Worm (Caenorhabditis elegans) whole organism, L2 larva: ENCODE data around the gene Y110A2AL.1.

Experiments
- C34F6.9 ChIP-seq: fragments of 150-350 bp; optimal IDR thresholded peaks from 2 replicates; lab custom pipeline; 2014; ENCODE audit warnings: missing biosample characterization, missing genetic modification characterization
- F13H6.1 ChIP-seq: sonication (generic microtip); optimal IDR thresholded peaks from 2 replicates; lab custom pipeline; 2016; ENCODE audit warnings: missing genetic modification characterization, missing compliant biosample characterization
- Y55F3AM.14 ChIP-seq: fragments of 200-800 bp; sonication (Bioruptor generic); optimal IDR thresholded peaks from 2 replicates; lab custom pipeline; 2018; ENCODE audit warnings: mild to moderate bottlenecking, missing genetic modification characterization, missing compliant biosample characterization
- ZK546.5 ChIP-seq: sonication (generic microtip); optimal IDR thresholded peaks from 2 replicates; lab custom pipeline; 2017; ENCODE audit warnings: missing biosample characterization, missing genetic modification characterization
- alr-1 ChIP-seq: fragments of 150-350 bp; optimal IDR thresholded peaks from 2 replicates; lab custom pipeline; 2014; ENCODE audit warnings: missing biosample characterization, missing genetic modification characterization
- ama-1 ChIP-seq: fragments of 150-350 bp; optimal IDR thresholded peaks from 2 replicates; lab custom pipeline; 2018; ENCODE audit warnings: inconsistent platforms
- blmp-1 ChIP-seq: sonication (generic microtip); optimal IDR thresholded peaks from 2 replicates; lab custom pipeline; 2017; ENCODE audit warnings: missing genetic modification characterization, mild to moderate bottlenecking, missing compliant biosample characterization, antibody characterized with exemption, moderate library complexity; ENCODE audit not compliant: insufficient read depth
- ceh-82 ChIP-seq: fragments of 150-350 bp; optimal IDR thresholded peaks from 2 replicates; lab custom pipeline; 2014; ENCODE audit warnings: missing biosample characterization, missing genetic modification characterization
- crh-2 ChIP-seq: sonication (generic microtip); optimal IDR thresholded peaks from 2 replicates; lab custom pipeline; 2017; ENCODE audit warnings: missing biosample characterization, missing genetic modification characterization
- dmd-4 ChIP-seq: sonication (generic microtip); optimal IDR thresholded peaks from 2 replicates; lab custom pipeline; 2017; ENCODE audit warnings: missing biosample characterization, missing genetic modification characterization
- egl-27 ChIP-seq: sonication (generic microtip); optimal IDR thresholded peaks from 3 replicates; lab custom pipeline; 2017; ENCODE audit warnings: missing biosample characterization, missing genetic modification reagents, missing genetic modification characterization
- elt-1 ChIP-seq: fragments of 150-350 bp; optimal IDR thresholded peaks from 2 replicates; lab custom pipeline; 2014; ENCODE audit warnings: missing biosample characterization, missing genetic modification characterization
- elt-3 ChIP-seq: sonication (generic microtip); optimal IDR thresholded peaks from 2 replicates; lab custom pipeline; 2017; ENCODE audit warnings: missing biosample characterization, missing genetic modification characterization
- fos-1 ChIP-seq: fragments of 150-350 bp; optimal IDR thresholded peaks from 2 replicates; lab custom pipeline; 2014; ENCODE audit warnings: missing biosample characterization, missing genetic modification characterization
- lin-13 ChIP-seq: fragments of 150-350 bp; optimal IDR thresholded peaks from 2 replicates; lab custom pipeline; 2014; ENCODE audit warnings: missing biosample characterization, missing genetic modification reagents, missing genetic modification characterization
- lin-39 ChIP-seq: fragments of 150-350 bp; optimal IDR thresholded peaks from 2 replicates; lab custom pipeline; 2014; ENCODE audit warnings: missing biosample characterization, missing genetic modification reagents, missing genetic modification characterization
- lsy-2 ChIP-seq, 2 experiments: fragments of 150-350 bp in 1 of 2; sonication (generic microtip) in 1 of 2; optimal IDR thresholded peaks; 2 replicates each; lab custom pipeline; 2014 to 2017; ENCODE audit warnings: missing biosample characterization in 2 of 2, missing genetic modification characterization in 2 of 2
- mab-5 ChIP-seq: fragments of 150-350 bp; optimal IDR thresholded peaks from 2 replicates; lab custom pipeline; 2014; ENCODE audit warnings: missing biosample characterization, missing genetic modification characterization
- mbf-1 ChIP-seq: sonication (generic microtip); optimal IDR thresholded peaks from 2 replicates; lab custom pipeline; 2017; ENCODE audit warnings: missing biosample characterization, missing genetic modification characterization
- mdl-1 ChIP-seq, 2 experiments: fragments of 150-350 bp in 1 of 2; sonication (generic microtip) in 1 of 2; optimal IDR thresholded peaks; 2 replicates each; lab custom pipeline; 2017; ENCODE audit warnings: missing biosample characterization in 2 of 2, missing genetic modification characterization in 2 of 2
- nhr-10 ChIP-seq: sonication (generic microtip); optimal IDR thresholded peaks from 2 replicates; lab custom pipeline; 2017; ENCODE audit warnings: missing biosample characterization, missing genetic modification characterization
- nhr-11 ChIP-seq: fragments of 150-350 bp; optimal IDR thresholded peaks from 2 replicates; lab custom pipeline; 2014; ENCODE audit warnings: missing biosample characterization, missing genetic modification characterization
- nhr-12 ChIP-seq: fragments of 150-350 bp; optimal IDR thresholded peaks from 2 replicates; lab custom pipeline; 2014; ENCODE audit warnings: missing biosample characterization, missing genetic modification characterization
- nhr-129 ChIP-seq: fragments of 150-350 bp; optimal IDR thresholded peaks from 2 replicates; lab custom pipeline; 2014; ENCODE audit warnings: missing biosample characterization, missing genetic modification characterization
- nhr-23 ChIP-seq: fragments of 150-350 bp; optimal IDR thresholded peaks from 2 replicates; lab custom pipeline; 2014; ENCODE audit warnings: missing biosample characterization, missing genetic modification reagents, missing genetic modification characterization
- nhr-237 ChIP-seq: fragments of 150-350 bp; optimal IDR thresholded peaks from 2 replicates; lab custom pipeline; 2014; ENCODE audit warnings: missing biosample characterization, missing genetic modification characterization
- nhr-25 ChIP-seq: fragments of 150-350 bp; sonication (generic microtip); optimal IDR thresholded peaks from 3 replicates; lab custom pipeline; 2014; ENCODE audit warnings: missing biosample characterization, missing genetic modification characterization
- peb-1 ChIP-seq: fragments of 150-350 bp; optimal IDR thresholded peaks from 2 replicates; lab custom pipeline; 2014; ENCODE audit warnings: missing biosample characterization, missing genetic modification characterization
- sem-4 ChIP-seq: fragments of 150-350 bp; optimal IDR thresholded peaks from 2 replicates; lab custom pipeline; 2014; ENCODE audit warnings: missing biosample characterization, missing genetic modification reagents, missing genetic modification characterization
- skn-1 ChIP-seq: sonication (generic microtip); optimal IDR thresholded peaks from 2 replicates; lab custom pipeline; 2017; ENCODE audit warnings: missing biosample characterization, missing genetic modification characterization
- sma-3 ChIP-seq: sonication (generic microtip); optimal IDR thresholded peaks from 2 replicates; lab custom pipeline; 2016; ENCODE audit warnings: missing genetic modification reagents, missing genetic modification characterization, missing compliant biosample characterization
- sma-9 ChIP-seq, 2 experiments: fragments of 150-350 bp in 1 of 2; sonication (generic microtip) in 1 of 2; optimal IDR thresholded peaks; 2 replicates each; lab custom pipeline; 2014 to 2016; ENCODE audit warnings: missing genetic modification characterization in 2 of 2, mild to moderate bottlenecking in 1 of 2, missing biosample characterization in 1 of 2, missing compliant biosample characterization in 1 of 2, missing genetic modification reagents in 1 of 2, moderate library complexity in 1 of 2
- snpc-4 ChIP-seq: fragments of 150-350 bp; optimal IDR thresholded peaks from 2 replicates; lab custom pipeline; 2014; ENCODE audit warnings: missing biosample characterization, missing genetic modification characterization
- unc-55 ChIP-seq: fragments of 150-350 bp; sonication (generic microtip); optimal IDR thresholded peaks from 3 replicates; lab custom pipeline; 2014; ENCODE audit warnings: missing biosample characterization, missing genetic modification reagents, missing genetic modification characterization
- zag-1 ChIP-seq: fragments of 150-350 bp; optimal IDR thresholded peaks from 2 replicates; lab custom pipeline; 2014; ENCODE audit warnings: missing biosample characterization, missing genetic modification characterization
- ztf-11 ChIP-seq: sonication (generic microtip); optimal IDR thresholded peaks from 2 replicates; lab custom pipeline; 2017; ENCODE audit warnings: missing biosample characterization, missing genetic modification characterization

The Y110A2AL.1 gene

ce11 chrII:2874801-2875200 lies at the start of gene Y110A2AL.1:
Gene Y110A2AL.1, plus strand, starts transcription at chrII:2875101.
- no peak for TF ChIP-seq unc-55 (GFP tag; lab: Kevin White, UChicago)
- TF ChIP-seq sma-3 (GFP tag; lab: Kevin White, UChicago): no peak
- TF ChIP-seq F13H6.1 (tag; lab: Kevin White, UChicago): no peak
- no peak for TF ChIP-seq nhr-237 (tag; lab: Kevin White, UChicago)
- TF ChIP-seq nhr-23 (tag; lab: Kevin White, UChicago): no peak
- TF ChIP-seq mdl-1 (tag; optimal IDR thresholded peaks at IDR 0.05; lab: Kevin White, UChicago): no peak
- no peak for TF ChIP-seq elt-1 (tag; lab: Kevin White, UChicago)
- no peak for TF ChIP-seq alr-1 (tag; lab: Kevin White, UChicago)
- TF ChIP-seq mbf-1 (tag; lab: Kevin White, UChicago): no peak
- TF ChIP-seq nhr-12 (tag; lab: Kevin White, UChicago): no peak
- no peak for TF ChIP-seq snpc-4 (tag; lab: Kevin White, UChicago)
- no peak for TF ChIP-seq dmd-4 (tag; lab: Kevin White, UChicago)
- TF ChIP-seq egl-27: no peak
- TF ChIP-seq sem-4: no peak
- no peak for TF ChIP-seq sma-9 (GFP tag; optimal IDR thresholded peaks at IDR 0.05; lab: Kevin White, UChicago)
- TF ChIP-seq sma-9 (tag; optimal IDR thresholded peaks at IDR 0.05; lab: Kevin White, UChicago): no peak
- TF ChIP-seq nhr-10 (tag; lab: Kevin White, UChicago): no peak
- TF ChIP-seq nhr-129 (tag; lab: Kevin White, UChicago): no peak
- no peak for TF ChIP-seq mab-5 (tag; lab: Kevin White, UChicago)
- TF ChIP-seq ZK546.5: no peak

DNA sequence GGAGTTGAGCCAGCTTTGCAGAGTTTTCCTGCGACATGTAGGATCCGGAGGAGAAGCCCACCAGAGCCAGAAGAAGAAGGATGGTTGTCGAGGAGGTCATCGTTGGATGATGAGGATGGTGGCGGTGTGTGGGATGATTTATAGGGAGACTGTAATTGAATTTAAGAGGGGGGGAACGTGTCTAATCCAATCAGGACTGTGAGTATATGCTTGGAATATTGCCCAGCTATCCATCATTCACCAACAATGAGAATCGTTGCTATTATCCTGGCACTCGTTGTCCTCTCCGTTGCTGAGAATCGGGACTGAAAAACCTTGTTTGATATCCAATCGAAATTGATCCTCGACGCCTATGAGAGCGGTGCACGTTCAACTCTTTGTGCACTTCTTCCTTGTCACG lies 48.8 kb upstream of the Y110A2AL.1 start, which contains the start of gene K12H6.5:
K12H6.5 (minus strand) TSS at position 101 of the 400 bp plus-strand sequence.
- no peak for TF ChIP-seq elt-1 (tag; lab: Kevin White, UChicago)
- TF ChIP-seq nhr-129 (tag; lab: Kevin White, UChicago): no peak
- TF ChIP-seq ceh-82 (tag; lab: Kevin White, UChicago): no peak
- TF ChIP-seq C34F6.9 (tag; lab: Kevin White, UChicago): no peak
- TF ChIP-seq Y55F3AM.14 (GFP tag; lab: Kevin White, UChicago): no peak
- TF ChIP-seq dmd-4 (tag; lab: Kevin White, UChicago): no peak
- TF ChIP-seq ama-1 (lab: Kevin White, UChicago): no peak
- no peak for TF ChIP-seq lsy-2 (tag; optimal IDR thresholded peaks at IDR 0.05; lab: Kevin White, UChicago)
- TF ChIP-seq nhr-237 (tag; lab: Kevin White, UChicago): no peak
- TF ChIP-seq nhr-25 (tag; lab: Kevin White, UChicago): no peak
- TF ChIP-seq snpc-4 (tag; lab: Kevin White, UChicago): no peak
- TF ChIP-seq mdl-1 (tag; optimal IDR thresholded peaks at IDR 0.05; lab: Kevin White, UChicago): no peak
- no peak for TF ChIP-seq zag-1 (tag; lab: Kevin White, UChicago)
- no peak for TF ChIP-seq skn-1 (tag; lab: Kevin White, UChicago)

DNA sequence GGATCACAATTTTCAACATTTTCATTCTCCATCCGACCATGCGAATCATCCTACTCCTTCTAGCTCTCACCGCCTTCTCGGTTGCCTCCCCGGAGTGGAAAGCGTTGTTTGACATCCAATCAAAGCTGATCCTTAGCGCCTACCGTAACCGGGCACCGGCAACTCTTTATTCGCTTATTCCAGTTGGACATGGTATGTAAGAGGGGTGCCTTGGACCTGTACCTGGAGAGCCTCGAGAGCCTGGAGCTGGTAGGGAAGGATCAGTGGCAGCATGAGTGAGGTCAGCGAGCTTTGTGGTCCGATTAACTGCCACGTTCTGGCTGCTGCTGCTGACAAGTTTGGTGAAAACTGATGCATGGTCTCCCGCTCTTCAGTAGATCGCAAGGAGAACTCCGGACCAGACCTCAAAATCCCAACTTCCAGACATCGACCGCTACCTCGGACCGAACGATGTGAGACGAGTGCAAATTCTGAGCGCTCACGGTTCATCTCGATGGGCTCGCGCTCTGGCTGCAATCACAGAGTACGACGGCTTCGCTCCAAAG lies 47.0 kb upstream of the Y110A2AL.1 start, which contains the start of gene K12H6.8:
K12H6.8 (plus strand) TSS at position 38 of the 545 bp plus-strand sequence.
- TF ChIP-seq nhr-10 (tag; lab: Kevin White, UChicago) (no peak), nhr-12 (tag; lab: Kevin White, UChicago) (no peak), lin-13 (GFP tag; lab: Kevin White, UChicago) (no peak), ama-1 (lab: Kevin White, UChicago) (no peak), elt-3 (tag; lab: Kevin White, UChicago) (no peak), elt-1 (tag; lab: Kevin White, UChicago) (no peak), snpc-4 (tag; lab: Kevin White, UChicago) (no peak), fos-1 (no peak), ZK546.5 (no peak), nhr-11 (tag; lab: Kevin White, UChicago) (no peak), crh-2 (tag; lab: Kevin White, UChicago) (no peak), lin-39 (tag; lab: Kevin White, UChicago) (no peak), lsy-2 (tag; optimal IDR thresholded peaks at IDR 0.05; lab: Kevin White, UChicago) (no peak), skn-1 (tag; lab: Kevin White, UChicago) (no peak), peb-1 (tag; lab: Kevin White, UChicago) (no peak), zag-1 (tag; lab: Kevin White, UChicago) (no peak), blmp-1 (tag; lab: Kevin White, UChicago) (no peak), ztf-11 (tag; lab: Kevin White, UChicago) (no peak), nhr-129 (tag; lab: Kevin White, UChicago) (no peak)
